Fruit fly (Drosophila melanogaster) whole organism, embryonic: ENCODE data around the gene Tim8.
A peak's percentile ranks its signal among the peaks of the same experiment; 100 is the strongest.

Experiments
- Ada2b ChIP-seq: fragments of 200-800 bp; sonication (Bioruptor generic); IDR thresholded peaks from 2 replicates; pipeline ENCODE4 v1.3.6; 2022; ENCODE audit warnings: missing biosample characterization, missing genetic modification characterization
- B-H1 ChIP-seq: fragments of 200-800 bp; sonication (Bioruptor generic); IDR thresholded peaks from 3 replicates; pipeline ENCODE4 v1.3.6; 2022; ENCODE audit warnings: missing biosample characterization, missing genetic modification characterization
- B-H2 ChIP-seq: fragments of 200-800 bp; sonication (Bioruptor generic); optimal IDR thresholded peaks from 2 replicates; lab custom pipeline; 2018; ENCODE audit warnings: missing biosample characterization, mild to moderate bottlenecking, missing genetic modification characterization
- Bgb ChIP-seq: fragments of 200-800 bp; sonication (Bioruptor generic); IDR thresholded peaks from 2 replicates; pipeline ENCODE4 v1.3.6; 2022; ENCODE audit warnings: missing biosample characterization, missing genetic modification characterization; ENCODE audit not compliant: partially characterized antibody
- CG11456 ChIP-seq: fragments of 200-800 bp; sonication (Bioruptor generic); IDR thresholded peaks from 3 replicates; pipeline ENCODE4 v1.3.6; 2022; ENCODE audit warnings: missing biosample characterization, missing genetic modification characterization
- CG11695 ChIP-seq: fragments of 200-800 bp; sonication (Bioruptor generic); IDR thresholded peaks from 3 replicates; pipeline ENCODE4 v1.3.6; 2022; ENCODE audit warnings: missing biosample characterization, missing genetic modification characterization
- CG11723 ChIP-seq: fragments of 200-800 bp; sonication (Bioruptor generic); optimal IDR thresholded peaks from 2 replicates; lab custom pipeline; 2017; ENCODE audit warnings: missing biosample characterization, mild to moderate bottlenecking, missing genetic modification characterization
- CG12219 ChIP-seq: fragments of 200-800 bp; sonication (Bioruptor generic); optimal IDR thresholded peaks from 3 replicates; lab custom pipeline; 2018; ENCODE audit warnings: missing biosample characterization, mild to moderate bottlenecking, missing genetic modification characterization
- CG12659 ChIP-seq: fragments of 200-800 bp; sonication (Bioruptor generic); optimal IDR thresholded peaks from 3 replicates; lab custom pipeline; 2017; ENCODE audit warnings: mild to moderate bottlenecking, missing biosample characterization, missing genetic modification reagents, missing genetic modification characterization
- CG13775 ChIP-seq: fragments of 200-800 bp; sonication (Bioruptor generic); optimal IDR thresholded peaks from 3 replicates; lab custom pipeline; 2017; ENCODE audit warnings: missing biosample characterization, mild to moderate bottlenecking, missing genetic modification characterization
- CG14441 ChIP-seq: fragments of 200-800 bp; sonication (Bioruptor generic); IDR thresholded peaks from 2 replicates; pipeline ENCODE4 v1.3.6; 2022; ENCODE audit warnings: missing biosample characterization, missing genetic modification characterization
- CG14667 ChIP-seq: fragments of 200-800 bp; sonication (Bioruptor generic); IDR thresholded peaks from 2 replicates; pipeline ENCODE4 v1.3.6; 2022; ENCODE audit warnings: missing biosample characterization, missing genetic modification characterization
- CG2889 ChIP-seq: fragments of 200-800 bp; sonication (Bioruptor generic); IDR thresholded peaks from 3 replicates; pipeline ENCODE4 v1.3.6; 2022; ENCODE audit warnings: missing biosample characterization, missing genetic modification characterization
- CG32772 ChIP-seq: fragments of 200-800 bp; sonication (Bioruptor generic); IDR thresholded peaks from 2 replicates; pipeline ENCODE4 v1.3.6; 2022; ENCODE audit warnings: missing biosample characterization, missing genetic modification characterization
- CG34422 ChIP-seq: fragments of 200-800 bp; sonication (Bioruptor generic); IDR thresholded peaks from 3 replicates; pipeline ENCODE4 v1.3.6; 2022; ENCODE audit warnings: missing biosample characterization, missing genetic modification characterization
- CG3847 ChIP-seq: fragments of 200-800 bp; sonication (Bioruptor generic); IDR thresholded peaks from 2 replicates; pipeline ENCODE4 v1.3.6; 2022; ENCODE audit warnings: missing biosample characterization, missing genetic modification characterization
- CG6689 ChIP-seq: fragments of 200-800 bp; sonication (Bioruptor generic); IDR thresholded peaks from 2 replicates; pipeline ENCODE4 v1.3.6; 2022; ENCODE audit warnings: missing biosample characterization, missing genetic modification characterization
- CG7839 ChIP-seq: fragments of 200-800 bp; sonication (Bioruptor generic); optimal IDR thresholded peaks from 3 replicates; lab custom pipeline; 2018; ENCODE audit warnings: missing biosample characterization, mild to moderate bottlenecking, missing genetic modification characterization, moderate library complexity
- CTCF ChIP-seq: fragments of 200-800 bp; sonication (Bioruptor generic); optimal IDR thresholded peaks from 2 replicates; lab custom pipeline; 2017; ENCODE audit warnings: missing biosample characterization, mild to moderate bottlenecking, missing genetic modification characterization, moderate library complexity
- CoRest ChIP-seq: fragments of 200-800 bp; sonication (Bioruptor generic); optimal IDR thresholded peaks from 3 replicates; lab custom pipeline; 2018; ENCODE audit warnings: missing biosample characterization, mild to moderate bottlenecking, missing genetic modification characterization, moderate library complexity
- Dbx ChIP-seq: fragments of 200-800 bp; sonication (Bioruptor generic); IDR thresholded peaks from 3 replicates; pipeline ENCODE4 v1.3.6; 2022; ENCODE audit warnings: missing biosample characterization, missing genetic modification characterization
- HLH3B ChIP-seq: fragments of 200-800 bp; sonication (Bioruptor generic); IDR thresholded peaks from 2 replicates; pipeline ENCODE4 v1.3.6; 2022; ENCODE audit warnings: missing biosample characterization, missing genetic modification characterization
- Meics ChIP-seq: fragments of 200-800 bp; sonication (Bioruptor generic); optimal IDR thresholded peaks from 2 replicates; lab custom pipeline; 2017; ENCODE audit warnings: missing biosample characterization, mild to moderate bottlenecking, missing genetic modification characterization
- Nf-YA ChIP-seq: fragments of 200-800 bp; sonication (Bioruptor generic); IDR thresholded peaks from 2 replicates; pipeline ENCODE4 v1.3.6; 2022; ENCODE audit warnings: missing biosample characterization, missing genetic modification characterization
- Pdp1 ChIP-seq, 2 experiments: fragments of 200-800 bp; sonication (Bioruptor generic); optimal IDR thresholded peaks; 3 replicates each; lab custom pipeline; 2016; ENCODE audit warnings: missing biosample characterization in 2 of 2, missing genetic modification characterization in 2 of 2, mild to moderate bottlenecking in 1 of 2, moderate library complexity in 1 of 2
- Ptx1 ChIP-seq: fragments of 200-800 bp; sonication (Bioruptor generic); IDR thresholded peaks from 2 replicates; pipeline ENCODE4 v1.3.6; 2022; ENCODE audit warnings: missing biosample characterization, missing genetic modification characterization
- Stat92E ChIP-seq, 3 experiments: fragments of >200 bp in 2 of 3; fragments of 200-800 bp in 1 of 3; sonication (Bioruptor generic) in 1 of 3; optimal IDR thresholded peaks; 2 replicates each; lab custom pipeline; 2017 to 2019; ENCODE audit warnings: missing biosample characterization in 3 of 3, missing genetic modification characterization in 3 of 3, mild to moderate bottlenecking in 1 of 3, moderate library complexity in 1 of 3
- Usf ChIP-seq: fragments of 200-800 bp; sonication (Bioruptor generic); optimal IDR thresholded peaks from 2 replicates; lab custom pipeline; 2017; ENCODE audit warnings: missing genotype, missing biosample characterization, missing genetic modification characterization
- aop ChIP-seq: fragments of 200-800 bp; sonication (Bioruptor generic); IDR thresholded peaks from 2 replicates; pipeline ENCODE4 v1.3.6; 2022; ENCODE audit warnings: missing biosample characterization, missing genetic modification characterization
- chif ChIP-seq, 2 experiments: fragments of 200-800 bp; sonication (Bioruptor generic); optimal IDR thresholded peaks; 3 replicates each; lab custom pipeline; 2016; ENCODE audit warnings: missing biosample characterization in 2 of 2, missing genetic modification characterization in 2 of 2
- cwo ChIP-seq: fragments of 200-800 bp; sonication (Bioruptor generic); optimal IDR thresholded peaks from 3 replicates; lab custom pipeline; 2017; ENCODE audit warnings: missing biosample characterization, missing genetic modification characterization, mild to moderate bottlenecking, moderate library complexity, missing genetic modification reagents
- dysf ChIP-seq: fragments of 200-800 bp; sonication (Bioruptor generic); IDR thresholded peaks from 3 replicates; pipeline ENCODE4 v1.3.6; 2022; ENCODE audit warnings: missing biosample characterization, missing genetic modification characterization
- ems ChIP-seq: fragments of 200-800 bp; sonication (Bioruptor generic); optimal IDR thresholded peaks from 3 replicates; lab custom pipeline; 2016; ENCODE audit warnings: missing biosample characterization, missing genetic modification characterization
- ewg ChIP-seq: fragments of 200-800 bp; sonication (Bioruptor generic); optimal IDR thresholded peaks from 3 replicates; lab custom pipeline; 2017; ENCODE audit warnings: mild to moderate bottlenecking, missing biosample characterization, missing genetic modification reagents, missing genetic modification characterization
- fru ChIP-seq: fragments of >200 bp; optimal IDR thresholded peaks from 2 replicates; lab custom pipeline; 2017
- fu2 ChIP-seq: fragments of 200-800 bp; sonication (Bioruptor generic); optimal IDR thresholded peaks from 2 replicates; lab custom pipeline; 2016; ENCODE audit warnings: missing biosample characterization, missing genetic modification characterization
- grau ChIP-seq: fragments of 200-800 bp; optimal IDR thresholded peaks from 3 replicates; lab custom pipeline; 2019; ENCODE audit warnings: missing biosample characterization, mild to moderate bottlenecking, missing genetic modification characterization, moderate library complexity
- insv ChIP-seq, 2 experiments: fragments of 200-800 bp; sonication (Bioruptor generic); optimal IDR thresholded peaks; 3 replicates each; lab custom pipeline; 2016 to 2018; ENCODE audit warnings: missing biosample characterization in 2 of 2, missing genetic modification characterization in 2 of 2
- mam ChIP-seq: fragments of 200-800 bp; sonication (Bioruptor generic); optimal IDR thresholded peaks from 3 replicates; lab custom pipeline; 2016; ENCODE audit warnings: missing biosample characterization, missing genetic modification characterization
- nerfin-1 ChIP-seq: fragments of 200-800 bp; sonication (Bioruptor generic); optimal IDR thresholded peaks from 3 replicates; lab custom pipeline; 2019; ENCODE audit warnings: missing biosample characterization, mild to moderate bottlenecking, missing genetic modification characterization, moderate library complexity
- pan ChIP-seq, 4 experiments: fragments of >200 bp in 3 of 4; fragments of 200-800 bp in 1 of 4; sonication (Bioruptor generic) in 1 of 4; optimal IDR thresholded peaks in 3 of 4; IDR thresholded peaks in 1 of 4; 2 replicates each; pipeline versions ENCODE4 v1.3.6 to Lab custom; 2017 to 2022; ENCODE audit warnings: missing biosample characterization in 2 of 4, missing genetic modification characterization in 2 of 4, mixed read lengths in 1 of 4
- prd ChIP-seq, 3 experiments: fragments of >200 bp in 2 of 3; fragments of 200-800 bp in 1 of 3; sonication (Bioruptor generic) in 1 of 3; optimal IDR thresholded peaks in 2 of 3; IDR thresholded peaks in 1 of 3; 2 replicates in 2 of 3; 3 replicates in 1 of 3; pipeline versions ENCODE4 v1.3.6 to Lab custom; 2017 to 2022; ENCODE audit warnings: missing biosample characterization in 1 of 3, missing genetic modification characterization in 1 of 3
- rib ChIP-seq: fragments of 200-800 bp; sonication (Bioruptor generic); IDR thresholded peaks from 2 replicates; pipeline ENCODE4 v1.3.6; 2022; ENCODE audit warnings: missing biosample characterization, missing genetic modification characterization
- row ChIP-seq: fragments of 200-800 bp; sonication (Bioruptor generic); IDR thresholded peaks from 3 replicates; pipeline ENCODE4 v1.3.6; 2022; ENCODE audit warnings: missing biosample characterization, missing genetic modification characterization
- slbo ChIP-seq: fragments of 200-800 bp; sonication (Bioruptor generic); IDR thresholded peaks from 2 replicates; pipeline ENCODE4 v1.3.6; 2022; ENCODE audit warnings: missing biosample characterization, missing genetic modification characterization
- slp2 ChIP-seq: fragments of 200-800 bp; sonication (Bioruptor generic); optimal IDR thresholded peaks from 2 replicates; lab custom pipeline; 2016; ENCODE audit warnings: missing biosample characterization, missing genetic modification characterization
- tna ChIP-seq: fragments of 200-800 bp; sonication (Bioruptor generic); IDR thresholded peaks from 2 replicates; pipeline ENCODE4 v1.3.6; 2022; ENCODE audit warnings: missing biosample characterization, missing genetic modification characterization; ENCODE audit not compliant: partially characterized antibody
- ttk ChIP-seq: fragments of 200-800 bp; sonication (Bioruptor generic); IDR thresholded peaks from 2 replicates; pipeline ENCODE4 v2.1.2; 2022; ENCODE audit warnings: missing biosample characterization, missing genetic modification characterization
- vvl ChIP-seq: fragments of 200-800 bp; sonication (Bioruptor generic); IDR thresholded peaks from 2 replicates; pipeline ENCODE4 v1.3.6; 2022; ENCODE audit warnings: missing biosample characterization, missing genetic modification characterization
- zfh2 ChIP-seq: fragments of 200-800 bp; sonication (Bioruptor generic); optimal IDR thresholded peaks from 2 replicates; lab custom pipeline; 2016; ENCODE audit warnings: missing biosample characterization, missing genetic modification characterization

The Tim8 gene

dm6 chrX:11391364-11391915 is 23.2 kb downstream of the Tim8 start (continued):
- TF ChIP-seq zfh2 (GFP tag; lab: Kevin White, UChicago) (peak; percentile 41), CG14441 (GFP tag; lab: Robert Waterston, UW) (peak; percentile 78), Ada2b (GFP tag; lab: Robert Waterston, UW) (peak; percentile 81), ems (GFP tag; lab: Kevin White, UChicago) (peak; percentile 3), CG12659 (GFP tag; lab: Kevin White, UChicago) (no peak), CoRest (tag; lab: Kevin White, UChicago) (peak; percentile 17), CG11456 (GFP tag; lab: Robert Waterston, UW) (peak; percentile 75; the same call in 2 of the 3 replicates), CG12219 (GFP tag; lab: Kevin White, UChicago) (peak; percentile 24), CG11723 (no peak), vvl (peak; percentile 75), CG14667 (GFP tag; lab: Robert Waterston, UW) (peak; percentile 29; the same call in 1 of the 2 replicates), Dbx (GFP tag; lab: Robert Waterston, UW) (peak; percentile 50; the same call in 2 of the 3 replicates), rib (GFP tag; lab: Robert Waterston, UW) (0 out of 2 replicates have a peak, but pooled peaks have one; percentile 29), row (GFP tag; lab: Robert Waterston, UW) (peak; percentile 66), CG6689 (GFP tag; lab: Robert Waterston, UW) (peak; percentile 53), CG32772 (GFP tag; lab: Robert Waterston, UW) (0 out of 2 replicates have a peak, but pooled peaks have one; percentile 24), slp2 (GFP tag; lab: Kevin White, UChicago) (no peak), Stat92E (GFP tag; optimal IDR thresholded peaks at IDR 0.05; lab: Kevin White, UChicago) (no peak), Bgb (GFP tag; lab: Robert Waterston, UW) (no peak), Usf (GFP tag; lab: Kevin White, UChicago) (no peak), ewg (GFP tag; lab: Kevin White, UChicago) (no peak), Pdp1 (GFP tag; optimal IDR thresholded peaks at IDR 0.05; lab: Kevin White, UChicago) (peak in 1 of 2 experiments; percentile 6), CG34422 (peak; percentile 25; the same call in 1 of the 3 replicates), CG2889 (GFP tag; lab: Robert Waterston, UW) (peak; percentile 48; the same call in 1 of the 3 replicates), B-H1 (GFP tag; lab: Robert Waterston, UW) (peak; percentile 55; the same call in 1 of the 3 replicates), chif (GFP tag; optimal IDR thresholded peaks at IDR 0.05; lab: Kevin White, UChicago) (peak in 1 of 2 experiments; percentile 9), CG7839 (tag; lab: Kevin White, UChicago) (peak; percentile 42), aop (GFP tag; lab: Robert Waterston, UW) (no peak), Nf-YA (GFP tag; lab: Robert Waterston, UW) (no peak), insv (GFP tag; optimal IDR thresholded peaks at IDR 0.05; lab: Kevin White, UChicago) (no peak), B-H2 (GFP tag; lab: Kevin White, UChicago) (peak; percentile 7), fru (no peak), CG13775 (GFP tag; lab: Kevin White, UChicago) (no peak), pan (optimal IDR thresholded peaks at IDR 0.05; lab: Kevin White, UChicago) (no peak), pan (GFP tag; optimal IDR thresholded peaks at IDR 0.05 in 1 of 2, IDR thresholded peaks at IDR 0.05 in 1 of 2) (peak in 1 of 2 experiments; percentile 76), mam (GFP tag; lab: Kevin White, UChicago) (peak; percentile 19), cwo (GFP tag; lab: Kevin White, UChicago) (peak; percentile 5), CG11695 (peak; percentile 54; the same call in 2 of the 3 replicates), CTCF (GFP tag; lab: Kevin White, UChicago) (no peak), slbo (GFP tag; lab: Robert Waterston, UW) (peak; percentile 85), fu2 (GFP tag; lab: Kevin White, UChicago) (peak; percentile 52), prd (optimal IDR thresholded peaks at IDR 0.05; lab: Kevin White, UChicago) (no peak), prd (GFP tag; IDR thresholded peaks at IDR 0.05; lab: Robert Waterston, UW) (peak; percentile 49; the same call in 2 of the 3 replicates), HLH3B (peak; percentile 44; the same call in 1 of the 2 replicates), tna (no peak), dysf (GFP tag; lab: Robert Waterston, UW) (peak; percentile 79), ttk (GFP tag; lab: Robert Waterston, UW) (peak; percentile 42), Ptx1 (GFP tag; lab: Robert Waterston, UW) (peak; percentile 78), nerfin-1 (tag; lab: Kevin White, UChicago) (no peak), grau (tag; lab: Kevin White, UChicago) (peak; percentile 86), Meics (no peak), CG3847 (GFP tag; lab: Robert Waterston, UW) (peak; percentile 59)
